Worm (Caenorhabditis elegans) whole organism, dauer: ENCODE data around the gene srh-79.

Source experiments
- unc-62 ChIP-seq: sonication (generic microtip); optimal IDR thresholded peaks from 2 replicates; lab custom pipeline; 2017; ENCODE audit warnings: missing biosample characterization, missing genetic modification reagents, missing genetic modification characterization

Gene srh-79

ce11 chrV:7539015-7539414 lies 41.5 kb downstream of the srh-79 start, which contains the start of gene srh-268:
srh-268 (plus strand) TSS chrV:7539315.
- TF ChIP-seq unc-62 (GFP tag; lab: Kevin White, UChicago): no peak

ce11 chrV:7543728-7544127 lies 46.2 kb downstream of the srh-79 start:
- TF ChIP-seq unc-62 (GFP tag; lab: Kevin White, UChicago): no peak

- no peak for TF ChIP-seq unc-62 (GFP tag; lab: Kevin White, UChicago)
Observed at ce11 chrV:7545187-7545586, 47.6 kb downstream of the srh-79 start, which contains the start of the genes C54F6.19 and nhx-3. C54F6.19 (plus strand) TSS chrV:7545487. nhx-3 (minus strand) TSS chrV:7545523.

- TF ChIP-seq unc-62 (GFP tag; lab: Kevin White, UChicago): no peak
Observed at ce11 chrV:7547479-7547878, 49.9 kb downstream of the srh-79 start, which contains the start of gene ftn-1. ftn-1 (minus strand) TSS chrV:7547579.

- no peak for TF ChIP-seq unc-62 (GFP tag; lab: Kevin White, UChicago)
Observed at ce11 chrV:7548017-7548416, 50.5 kb downstream of the srh-79 start.
